Fruit fly (Drosophila melanogaster) whole organism, wandering third instar larva: Measurements from ENCODE around the gene CG6244.

Experiments
- OdsH ChIP-seq: fragments of 200-800 bp; sonication (Bioruptor generic); optimal IDR thresholded peaks from 2 replicates; lab custom pipeline; 2016; ENCODE audit warnings: missing biosample characterization, mild to moderate bottlenecking, missing genetic modification characterization
- br ChIP-seq: fragments of 200-800 bp; sonication (Bioruptor generic); optimal IDR thresholded peaks from 2 replicates; lab custom pipeline; 2016; ENCODE audit warnings: missing biosample characterization, missing genetic modification characterization
- dsf ChIP-seq: sonication (Bioruptor generic); optimal IDR thresholded peaks from 2 replicates; lab custom pipeline; 2016; ENCODE audit warnings: missing biosample characterization, missing genetic modification characterization, borderline replicate concordance
- h ChIP-seq: fragments of 200-800 bp; sonication (Bioruptor generic); optimal IDR thresholded peaks from 3 replicates; lab custom pipeline; 2016; ENCODE audit warnings: missing biosample characterization, mild to moderate bottlenecking, missing genetic modification characterization
- pan ChIP-seq: fragments of >200 bp; optimal IDR thresholded peaks from 2 replicates; lab custom pipeline; 2017
- tai ChIP-seq: sonication (Bioruptor generic); optimal IDR thresholded peaks from 2 replicates; lab custom pipeline; 2016; ENCODE audit warnings: missing biosample characterization, missing genetic modification characterization
- woc ChIP-seq: sonication (Bioruptor generic); optimal IDR thresholded peaks from 2 replicates; lab custom pipeline; 2016; ENCODE audit warnings: missing biosample characterization, mild to moderate bottlenecking, missing genetic modification characterization

- TF ChIP-seq tai (GFP tag; lab: Kevin White, UChicago), result no peak
- TF ChIP-seq h, result no peak
- TF ChIP-seq pan, result no peak
- TF ChIP-seq OdsH, result no peak
- TF ChIP-seq dsf (GFP tag; lab: Kevin White, UChicago), result no peak
- no peak for TF ChIP-seq woc
- no peak for TF ChIP-seq br (GFP tag; lab: Kevin White, UChicago)
Measured at dm6 chr3L:15777839-15778238, 30.3 kb upstream of the CG6244 start.
